Worm (Caenorhabditis elegans): Measurements from ENCODE around the gene Y37D8A.16.

- TF ChIP-seq flt-1 (GFP tag; IDR thresholded peaks at IDR 0.05) (no peak), cog-1 (tag; optimal IDR thresholded peaks at IDR 0.05) (no peak), ztf-29 (GFP tag; IDR thresholded peaks at IDR 0.05) (no peak), ztf-23 (GFP tag; IDR thresholded peaks at IDR 0.05) (no peak), ref-1 (GFP tag; conservative IDR thresholded peaks at IDR 0.05) (no peak), tab-1 (GFP tag; IDR thresholded peaks at IDR 0.05) (no peak), T22C8.4 (GFP tag; IDR thresholded peaks at IDR 0.05) (no peak), klf-2 (GFP tag; conservative IDR thresholded peaks at IDR 0.05) (no peak), med-1 (GFP tag; optimal IDR thresholded peaks at IDR 0.05; ENCODE audit: insufficient read depth) (no peak)
Measured at ce11 chrIII:12907218-12907617, 11.3 kb downstream of the Y37D8A.16 start.
